Fruit fly (Drosophila melanogaster) whole organism, adult: ENCODE measurements around the gene Osi22.

Experiments
- CG11617 ChIP-seq: fragments of 200-800 bp; sonication (Bioruptor generic); optimal IDR thresholded peaks from 2 replicates; lab custom pipeline; 2017; ENCODE audit warnings: mild to moderate bottlenecking, missing biosample characterization, missing genetic modification reagents, missing genetic modification characterization
- CG14711 ChIP-seq: fragments of 200-800 bp; sonication (Bioruptor generic); optimal IDR thresholded peaks from 2 replicates; lab custom pipeline; 2018; ENCODE audit warnings: missing biosample characterization, mild to moderate bottlenecking, missing genetic modification characterization, moderate library complexity
- Hr96 ChIP-seq: fragments of 200-800 bp; sonication (Bioruptor generic); optimal IDR thresholded peaks from 2 replicates; lab custom pipeline; 2016; ENCODE audit warnings: missing biosample characterization, missing genetic modification characterization
- cic ChIP-seq: fragments of 200-800 bp; sonication (Bioruptor generic); optimal IDR thresholded peaks from 2 replicates; lab custom pipeline; 2017; ENCODE audit warnings: missing biosample characterization, mild to moderate bottlenecking, missing genetic modification characterization, moderate library complexity

DNA sequence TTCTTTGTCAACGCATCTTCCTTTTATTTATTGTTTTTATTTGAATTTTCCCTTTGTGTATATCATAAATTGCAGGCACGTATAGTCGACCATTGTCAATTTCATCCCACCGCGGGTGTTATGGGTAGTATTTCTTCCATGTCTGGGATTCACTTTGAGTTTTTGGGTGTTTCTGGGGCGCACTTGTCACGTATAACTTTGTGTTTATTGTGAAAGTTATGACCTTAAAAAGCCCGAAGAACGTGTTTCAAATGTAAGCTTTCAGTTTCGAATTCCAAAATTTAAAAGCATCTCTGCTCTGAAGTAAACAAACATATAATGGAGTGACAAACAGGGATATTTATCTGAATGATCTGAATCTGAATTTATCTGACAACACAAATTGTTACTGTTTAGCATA, 16.2 kb downstream of the Osi22 start:
- TF ChIP-seq Hr96 (GFP tag; lab: Kevin White, UChicago) (no peak), CG14711 (tag; lab: Kevin White, UChicago) (no peak), cic (GFP tag; lab: Kevin White, UChicago) (no peak), CG11617 (GFP tag; lab: Kevin White, UChicago) (no peak)
